Worm (Caenorhabditis elegans) whole organism, young adult: ENCODE measurements around the gene nstp-9.

ENCODE experiments used
- B0019.2 ChIP-seq: fragments of 200-800 bp; sonication (Bioruptor generic); conservative IDR thresholded peaks from 2 replicates; pipeline ENCODE4 v1.3.6; 2022; ENCODE audit warnings: missing genetic modification reagents, missing genetic modification characterization, missing compliant biosample characterization
- B0261.1 ChIP-seq: sonication (generic microtip); optimal IDR thresholded peaks from 2 replicates; lab custom pipeline; 2016; ENCODE audit warnings: mild to moderate bottlenecking, missing genetic modification characterization, moderate library complexity, missing compliant biosample characterization
- B0336.3 ChIP-seq: fragments of 200-800 bp; sonication (Bioruptor generic); IDR thresholded peaks from 2 replicates; pipeline ENCODE4 v1.3.6; 2022; ENCODE audit warnings: missing genetic modification characterization, missing compliant biosample characterization
- C06A6.2 ChIP-seq: fragments of 200-800 bp; sonication (Bioruptor generic); conservative IDR thresholded peaks from 2 replicates; pipeline ENCODE4 v1.3.6; 2022; ENCODE audit warnings: missing genetic modification characterization, missing compliant biosample characterization
- C17E4.6 ChIP-seq: fragments of 200-800 bp; sonication (Bioruptor generic); IDR thresholded peaks from 2 replicates; pipeline ENCODE4 v1.3.6; 2022; ENCODE audit warnings: missing genetic modification reagents, missing genetic modification characterization, missing compliant biosample characterization
- F23B12.7 ChIP-seq: sonication (generic microtip); optimal IDR thresholded peaks from 2 replicates; lab custom pipeline; 2017; ENCODE audit warnings: missing genetic modification characterization, mild to moderate bottlenecking, missing compliant biosample characterization, antibody characterized with exemption, moderate library complexity; ENCODE audit not compliant: insufficient read depth
- F39B2.1 ChIP-seq: fragments of 200-800 bp; sonication (Bioruptor generic); IDR thresholded peaks from 2 replicates; pipeline ENCODE4 v1.3.6; 2022; ENCODE audit warnings: missing genetic modification reagents, missing genetic modification characterization, missing compliant biosample characterization
- F55B11.4 ChIP-seq: sonication (generic microtip); optimal IDR thresholded peaks from 2 replicates; lab custom pipeline; 2016; ENCODE audit warnings: missing compliant biosample characterization, missing genetic modification characterization, borderline replicate concordance; ENCODE audit not compliant: insufficient read depth
- K11D2.4 ChIP-seq: fragments of 200-800 bp; sonication (Bioruptor generic); IDR thresholded peaks from 2 replicates; pipeline ENCODE4 v1.3.6; 2022; ENCODE audit warnings: missing genetic modification reagents, missing genetic modification characterization, missing compliant biosample characterization
- T26A5.8 ChIP-seq: sonication (generic microtip); optimal IDR thresholded peaks from 2 replicates; lab custom pipeline; 2016; ENCODE audit warnings: missing genetic modification characterization, missing compliant biosample characterization
- Y67H2A.10 ChIP-seq: fragments of 200-800 bp; sonication (Bioruptor generic); conservative IDR thresholded peaks from 2 replicates; pipeline ENCODE4 v1.3.6; 2022; ENCODE audit warnings: missing genetic modification reagents, missing genetic modification characterization, missing compliant biosample characterization
- Y79H2A.3 ChIP-seq: fragments of 200-800 bp; sonication (Bioruptor generic); conservative IDR thresholded peaks from 2 replicates; pipeline ENCODE4 v1.3.6; 2022; ENCODE audit warnings: missing genetic modification reagents, missing genetic modification characterization, missing compliant biosample characterization
- ama-1 ChIP-seq, 3 experiments: fragments of 150-350 bp in 1 of 3; sonication (generic microtip) in 2 of 3; optimal IDR thresholded peaks; 2 replicates each; lab custom pipeline; 2014 to 2018; ENCODE audit warnings: missing biosample characterization in 2 of 3, missing genetic modification characterization in 2 of 3, missing genetic modification reagents in 2 of 3
- aptf-2 ChIP-seq: fragments of 200-800 bp; sonication (Bioruptor generic); conservative IDR thresholded peaks from 2 replicates; pipeline ENCODE4 v1.3.6; 2022; ENCODE audit warnings: missing genetic modification reagents, missing genetic modification characterization, missing compliant biosample characterization
- aptf-3 ChIP-seq: fragments of 200-800 bp; sonication (Bioruptor generic); IDR thresholded peaks from 2 replicates; pipeline ENCODE4 v1.3.6; 2022; ENCODE audit warnings: missing genetic modification characterization, missing compliant biosample characterization
- athp-1 ChIP-seq: sonication (generic microtip); optimal IDR thresholded peaks from 2 replicates; lab custom pipeline; 2017; ENCODE audit warnings: mild to moderate bottlenecking, missing genetic modification characterization, missing compliant biosample characterization
- attf-5 ChIP-seq: fragments of 200-800 bp; sonication (Bioruptor generic); optimal IDR thresholded peaks from 2 replicates; lab custom pipeline; 2018; ENCODE audit warnings: mild to moderate bottlenecking, missing genetic modification characterization, missing compliant biosample characterization
- bed-2 ChIP-seq: fragments of 200-800 bp; sonication (Bioruptor generic); IDR thresholded peaks from 2 replicates; pipeline ENCODE4 v1.3.6; 2022; ENCODE audit warnings: missing genetic modification reagents, missing genetic modification characterization, missing compliant biosample characterization
- ceh-27 ChIP-seq: fragments of 200-800 bp; sonication (Bioruptor generic); optimal IDR thresholded peaks from 2 replicates; lab custom pipeline; 2018; ENCODE audit warnings: mild to moderate bottlenecking, missing genetic modification characterization, moderate library complexity, missing compliant biosample characterization
- ceh-40 ChIP-seq: fragments of 200-800 bp; sonication (Bioruptor generic); IDR thresholded peaks from 2 replicates; pipeline ENCODE4 v1.3.6; 2022; ENCODE audit warnings: missing genetic modification characterization, missing compliant biosample characterization
- ceh-58 ChIP-seq: fragments of 200-800 bp; sonication (Bioruptor generic); IDR thresholded peaks from 2 replicates; pipeline ENCODE4 v1.3.6; 2022; ENCODE audit warnings: missing genetic modification characterization, missing compliant biosample characterization
- ceh-79 ChIP-seq: sonication (generic microtip); optimal IDR thresholded peaks from 2 replicates; lab custom pipeline; 2017; ENCODE audit warnings: mild to moderate bottlenecking, missing genetic modification characterization, missing compliant biosample characterization
- die-1 ChIP-seq: sonication (generic microtip); optimal IDR thresholded peaks from 2 replicates; lab custom pipeline; 2016; ENCODE audit warnings: missing genotype, mild to moderate bottlenecking, missing genetic modification characterization, missing compliant biosample characterization
- ekl-4 ChIP-seq: fragments of 200-800 bp; sonication (Bioruptor generic); IDR thresholded peaks from 2 replicates; pipeline ENCODE4 v1.3.6; 2022; ENCODE audit warnings: missing genetic modification reagents, missing genetic modification characterization, missing compliant biosample characterization
- ets-4 ChIP-seq: fragments of 200-800 bp; sonication (Bioruptor generic); optimal IDR thresholded peaks from 2 replicates; lab custom pipeline; 2018; ENCODE audit warnings: mild to moderate bottlenecking, missing genetic modification characterization, missing compliant biosample characterization
- hlh-12 ChIP-seq: sonication (generic microtip); optimal IDR thresholded peaks from 2 replicates; lab custom pipeline; 2016; ENCODE audit warnings: missing genetic modification characterization, missing compliant biosample characterization
- hmg-1.2 ChIP-seq: fragments of 200-800 bp; sonication (Bioruptor generic); IDR thresholded peaks from 2 replicates; pipeline ENCODE4 v1.3.6; 2022; ENCODE audit warnings: missing genetic modification reagents, missing genetic modification characterization, missing compliant biosample characterization
- hrde-1 ChIP-seq: sonication (generic microtip); optimal IDR thresholded peaks from 2 replicates; lab custom pipeline; 2016; ENCODE audit warnings: missing genetic modification characterization, mild to moderate bottlenecking, missing compliant biosample characterization, moderate library complexity, missing genotype, missing genetic modification reagents, borderline replicate concordance
- let-526 ChIP-seq: fragments of 200-800 bp; sonication (Bioruptor generic); IDR thresholded peaks from 2 replicates; pipeline ENCODE4 v1.3.6; 2022; ENCODE audit warnings: missing genetic modification reagents, missing genetic modification characterization, missing compliant biosample characterization
- let-607 ChIP-seq, 2 experiments: fragments of 200-800 bp in 1 of 2; sonication (Bioruptor generic) in 1 of 2; sonication (generic microtip) in 1 of 2; optimal IDR thresholded peaks; 2 replicates each; lab custom pipeline; 2016 to 2018; ENCODE audit warnings: mild to moderate bottlenecking in 2 of 2, missing compliant biosample characterization in 2 of 2, missing genetic modification characterization in 2 of 2, moderate library complexity in 2 of 2, missing genotype in 1 of 2
- lsy-27 ChIP-seq: sonication (generic microtip); optimal IDR thresholded peaks from 2 replicates; lab custom pipeline; 2017; ENCODE audit warnings: missing genetic modification characterization, mild to moderate bottlenecking, missing compliant biosample characterization, antibody characterized with exemption, missing genotype, borderline replicate concordance; ENCODE audit not compliant: insufficient read depth
- madf-6 ChIP-seq: fragments of 200-800 bp; sonication (Bioruptor generic); IDR thresholded peaks from 2 replicates; pipeline ENCODE4 v1.3.6; 2022; ENCODE audit warnings: missing genetic modification reagents, missing genetic modification characterization, missing compliant biosample characterization
- mcd-1 ChIP-seq: fragments of 200-800 bp; sonication (Bioruptor generic); IDR thresholded peaks from 2 replicates; pipeline ENCODE4 v1.3.6; 2022; ENCODE audit warnings: missing genetic modification reagents, missing genetic modification characterization, missing compliant biosample characterization
- mes-4 ChIP-seq: sonication (generic microtip); optimal IDR thresholded peaks from 2 replicates; lab custom pipeline; 2016; ENCODE audit warnings: missing genotype, missing genetic modification characterization, missing compliant biosample characterization
- mxl-1 ChIP-seq: sonication (generic microtip); optimal IDR thresholded peaks from 2 replicates; lab custom pipeline; 2016; ENCODE audit warnings: missing genetic modification characterization, missing compliant biosample characterization
- nhr-80 ChIP-seq: sonication (generic microtip); optimal IDR thresholded peaks from 2 replicates; lab custom pipeline; 2016; ENCODE audit warnings: missing genetic modification characterization, missing compliant biosample characterization
- rec-8 ChIP-seq, 2 experiments: sonication (generic microtip); optimal IDR thresholded peaks; 2 replicates each; lab custom pipeline; 2016; ENCODE audit warnings: mild to moderate bottlenecking in 2 of 2, missing genetic modification characterization in 2 of 2, missing genetic modification reagents in 2 of 2, missing genotype in 2 of 2, missing biosample characterization in 1 of 2, missing compliant biosample characterization in 1 of 2, moderate library complexity in 1 of 2
- rpc-1 ChIP-seq, 2 experiments: fragments of 150-350 bp in 1 of 2; sonication (generic microtip) in 1 of 2; optimal IDR thresholded peaks; 2 replicates each; lab custom pipeline; 2014 to 2018; ENCODE audit warnings: missing biosample characterization in 1 of 2, missing genetic modification characterization in 1 of 2, missing genetic modification reagents in 1 of 2, missing genotype in 1 of 2
- snpc-1.1 ChIP-seq: sonication (generic microtip); optimal IDR thresholded peaks from 2 replicates; lab custom pipeline; 2017; ENCODE audit warnings: missing genetic modification characterization, mild to moderate bottlenecking, missing compliant biosample characterization, antibody characterized with exemption, moderate library complexity, missing genotype, missing genetic modification reagents; ENCODE audit not compliant: insufficient read depth
- tbp1 ChIP-seq: fragments of 200-800 bp; sonication (Bioruptor generic); optimal IDR thresholded peaks from 2 replicates; lab custom pipeline; 2018; ENCODE audit warnings: mild to moderate bottlenecking, missing genetic modification characterization, missing compliant biosample characterization
- unc-62 ChIP-seq: fragments of 150-350 bp; optimal IDR thresholded peaks from 2 replicates; lab custom pipeline; 2014; ENCODE audit warnings: missing biosample characterization, missing genetic modification reagents, missing genetic modification characterization
- xnd-1 ChIP-seq: sonication (generic microtip); optimal IDR thresholded peaks from 2 replicates; lab custom pipeline; 2016; ENCODE audit warnings: missing genotype, missing genetic modification reagents, missing genetic modification characterization, missing compliant biosample characterization
- ztf-28 ChIP-seq: fragments of 200-800 bp; sonication (Bioruptor generic); IDR thresholded peaks from 2 replicates; pipeline ENCODE4 v1.3.6; 2022; ENCODE audit warnings: missing genetic modification reagents, missing genetic modification characterization, missing compliant biosample characterization

Gene nstp-9

DNA sequence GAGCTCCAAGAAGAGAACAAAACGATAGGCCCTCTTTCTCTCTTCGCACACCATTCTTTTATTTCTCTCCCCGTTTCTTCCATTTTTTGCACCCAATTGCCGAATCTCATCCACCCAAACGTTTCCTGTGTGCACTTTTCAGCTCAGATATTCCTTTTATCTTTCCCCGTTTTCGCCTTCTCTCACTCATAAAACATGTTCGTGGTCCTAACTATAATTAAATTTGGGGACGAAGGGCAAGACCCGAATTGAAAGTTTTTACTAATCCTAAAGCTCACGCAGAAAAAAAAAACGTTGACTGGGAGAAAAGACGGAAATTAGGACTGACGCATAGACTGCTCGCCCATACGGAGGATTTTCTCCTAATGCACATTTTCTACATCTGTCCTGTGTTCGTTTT, 46.0 kb upstream of the nstp-9 start:
- TF ChIP-seq ets-4 (GFP tag; lab: Kevin White, UChicago) (no peak), rpc-1 (optimal IDR thresholded peaks at IDR 0.05; lab: Kevin White, UChicago) (no peak), rpc-1 (tag; optimal IDR thresholded peaks at IDR 0.05; lab: Kevin White, UChicago) (no peak), aptf-3 (GFP tag; lab: Robert Waterston, UW) (no peak), unc-62 (GFP tag; lab: Kevin White, UChicago) (no peak), madf-6 (GFP tag; lab: Robert Waterston, UW) (no peak), B0336.3 (GFP tag; lab: Robert Waterston, UW) (no peak), hrde-1 (tag; lab: Kevin White, UChicago) (no peak), F39B2.1 (GFP tag; lab: Robert Waterston, UW) (no peak), B0019.2 (GFP tag; lab: Robert Waterston, UW) (no peak)

DNA sequence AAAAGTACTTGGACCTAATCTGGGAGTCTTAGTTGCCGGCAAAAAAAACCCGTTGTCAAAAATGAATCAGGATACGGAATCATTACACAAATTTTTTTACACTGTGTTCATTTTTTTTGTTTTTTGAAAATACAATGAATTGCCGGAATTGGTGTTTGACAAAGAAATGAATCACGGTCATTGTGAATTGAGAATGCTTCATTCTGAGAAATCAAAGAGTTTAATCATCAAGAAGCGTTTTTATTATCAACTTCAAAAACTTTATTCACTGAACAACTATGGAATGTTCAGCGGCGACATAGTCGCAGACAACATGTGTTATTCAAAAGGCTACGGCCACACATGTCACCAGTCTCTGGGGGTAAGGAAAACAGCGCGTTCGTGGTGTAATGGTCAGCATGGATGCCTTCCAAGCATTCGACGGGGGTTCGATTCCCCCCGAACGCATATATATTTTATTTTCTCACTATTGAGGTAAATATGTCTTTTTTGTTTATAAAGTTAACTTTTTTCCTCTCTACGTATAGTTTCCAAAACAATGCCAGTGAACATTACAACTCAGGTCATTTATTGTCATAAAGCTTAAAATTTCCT, 44.0 kb upstream of the nstp-9 start, which contains the start of gene nas-10:
Gene nas-10 (minus strand): TSS at position 51 of the 594 bp plus-strand sequence.
- peak; percentile 84 for TF ChIP-seq hmg-1.2
- peak; percentile 89 for TF ChIP-seq die-1 (tag; lab: Kevin White, UChicago)
- no peak for TF ChIP-seq F55B11.4 (tag; lab: Kevin White, UChicago)
- TF ChIP-seq snpc-1.1 (tag; lab: Kevin White, UChicago): peak; percentile 58
- TF ChIP-seq ama-1 (optimal IDR thresholded peaks at IDR 0.05; lab: Kevin White, UChicago): no peak
- TF ChIP-seq ama-1 (GFP tag; optimal IDR thresholded peaks at IDR 0.05; lab: Kevin White, UChicago): no peak
- peak; percentile 99 for TF ChIP-seq tbp1 (GFP tag; lab: Kevin White, UChicago)
- TF ChIP-seq Y79H2A.3: no peak
- peak; percentile 34 for TF ChIP-seq hlh-12
- peak; percentile 69 for TF ChIP-seq attf-5 (GFP tag; lab: Kevin White, UChicago)
- TF ChIP-seq ets-4 (GFP tag; lab: Kevin White, UChicago): peak; percentile 56
- TF ChIP-seq F23B12.7 (tag; lab: Kevin White, UChicago): no peak
- TF ChIP-seq unc-62 (GFP tag; lab: Kevin White, UChicago): no peak
- TF ChIP-seq athp-1 (tag; lab: Kevin White, UChicago): peak; percentile 41
- TF ChIP-seq ekl-4 (GFP tag; lab: Robert Waterston, UW): no peak
- peak; percentile 87 to 91 for TF ChIP-seq rec-8 (tag; optimal IDR thresholded peaks at IDR 0.05; lab: Kevin White, UChicago)
- no peak for TF ChIP-seq ceh-79 (tag; lab: Kevin White, UChicago)
- TF ChIP-seq B0261.1 (tag; lab: Kevin White, UChicago): peak; percentile 97
- 0 out of 2 replicates have a peak, but pooled peaks have one; percentile 45 for TF ChIP-seq K11D2.4
- TF ChIP-seq let-526 (GFP tag; lab: Robert Waterston, UW): peak; percentile 81
- TF ChIP-seq lsy-27 (tag; lab: Kevin White, UChicago): peak; percentile 26
- no peak for TF ChIP-seq bed-2 (GFP tag; lab: Robert Waterston, UW)
- no peak; the same call in 1 of the 2 replicates for TF ChIP-seq mcd-1 (GFP tag; lab: Robert Waterston, UW)
- TF ChIP-seq rpc-1 (optimal IDR thresholded peaks at IDR 0.05; lab: Kevin White, UChicago): peak; percentile 91
- TF ChIP-seq rpc-1 (tag; optimal IDR thresholded peaks at IDR 0.05; lab: Kevin White, UChicago): peak; percentile 96
- TF ChIP-seq mxl-1 (tag; lab: Kevin White, UChicago): peak; percentile 68
- TF ChIP-seq ztf-28 (GFP tag; lab: Robert Waterston, UW): 0 out of 2 replicates have a peak, but pooled peaks have one; percentile 59
- TF ChIP-seq ceh-58 (GFP tag; lab: Robert Waterston, UW): 0 out of 2 replicates have a peak, but pooled peaks have one; percentile 47
- peak; percentile 72; the same call in 1 of the 2 replicates for TF ChIP-seq ceh-40 (GFP tag; lab: Robert Waterston, UW)
- no peak for TF ChIP-seq C06A6.2 (GFP tag; lab: Robert Waterston, UW)
- no peak for TF ChIP-seq Y67H2A.10 (GFP tag; lab: Robert Waterston, UW)
- TF ChIP-seq ceh-27 (GFP tag; lab: Kevin White, UChicago): peak; percentile 40
- peak; percentile 27 for TF ChIP-seq T26A5.8 (tag; lab: Kevin White, UChicago)
- TF ChIP-seq C17E4.6: no peak
- TF ChIP-seq B0019.2 (GFP tag; lab: Robert Waterston, UW): no peak
- peak; percentile 89 for TF ChIP-seq mes-4 (tag; lab: Kevin White, UChicago)
- TF ChIP-seq let-607 (tag; optimal IDR thresholded peaks at IDR 0.05; lab: Kevin White, UChicago): peak; percentile 54 to 56
- TF ChIP-seq aptf-2 (GFP tag; lab: Robert Waterston, UW): 0 out of 2 replicates have a peak, but pooled peaks have one; percentile 25
- no peak for TF ChIP-seq nhr-80 (tag; lab: Kevin White, UChicago)
- no peak for TF ChIP-seq F39B2.1 (GFP tag; lab: Robert Waterston, UW)
- no peak for TF ChIP-seq xnd-1
